Worm (Caenorhabditis elegans) whole organism, early embryonic: ENCODE measurements around the gene sri-66.

Experiments
- B0310.2 ChIP-seq: sonication (generic microtip); optimal IDR thresholded peaks from 2 replicates; lab custom pipeline; 2016; ENCODE audit warnings: mild to moderate bottlenecking, missing genetic modification characterization, missing compliant biosample characterization
- F13C5.2 ChIP-seq: sonication (generic microtip); optimal IDR thresholded peaks from 2 replicates; lab custom pipeline; 2017; ENCODE audit warnings: mild to moderate bottlenecking, missing genetic modification characterization, inconsistent platforms, missing compliant biosample characterization
- aly-1 ChIP-seq: sonication (generic microtip); optimal IDR thresholded peaks from 2 replicates; lab custom pipeline; 2016; ENCODE audit warnings: missing genetic modification characterization, missing compliant biosample characterization
- ama-1 ChIP-seq: fragments of 150-350 bp; optimal IDR thresholded peaks from 2 replicates; lab custom pipeline; 2014
- ceh-13 ChIP-seq: fragments of 200-800 bp; sonication (Bioruptor generic); optimal IDR thresholded peaks from 2 replicates; lab custom pipeline; 2018; ENCODE audit warnings: mild to moderate bottlenecking, missing genetic modification characterization, missing compliant biosample characterization
- ceh-36 ChIP-seq: sonication (generic microtip); optimal IDR thresholded peaks from 2 replicates; lab custom pipeline; 2016; ENCODE audit warnings: missing genetic modification characterization, inconsistent platforms, missing compliant biosample characterization
- ets-7 ChIP-seq: sonication (generic microtip); optimal IDR thresholded peaks from 2 replicates; lab custom pipeline; 2016; ENCODE audit warnings: missing genotype, missing genetic modification characterization, missing compliant biosample characterization
- flt-1 ChIP-seq: fragments of 200-800 bp; sonication (Bioruptor generic); IDR thresholded peaks from 2 replicates; pipeline ENCODE4 v1.3.6; 2022; ENCODE audit warnings: missing genetic modification characterization, missing compliant biosample characterization
- hmbx-1 ChIP-seq: sonication (generic microtip); optimal IDR thresholded peaks from 2 replicates; lab custom pipeline; 2016; ENCODE audit warnings: mild to moderate bottlenecking, missing genetic modification characterization, missing compliant biosample characterization
- hmg-4 ChIP-seq: fragments of 200-800 bp; sonication (Bioruptor generic); optimal IDR thresholded peaks from 2 replicates; lab custom pipeline; 2018; ENCODE audit warnings: mild to moderate bottlenecking, missing genetic modification characterization, missing compliant biosample characterization
- hnd-1 ChIP-seq: sonication (generic microtip); optimal IDR thresholded peaks from 2 replicates; lab custom pipeline; 2016; ENCODE audit warnings: missing genetic modification characterization, missing compliant biosample characterization
- pes-1 ChIP-seq: fragments of 200-800 bp; sonication (Bioruptor generic); IDR thresholded peaks from 2 replicates; pipeline ENCODE4 v1.3.6; 2022; ENCODE audit warnings: missing genetic modification reagents, missing genetic modification characterization, missing compliant biosample characterization
- scrt-1 ChIP-seq: fragments of 200-800 bp; sonication (Bioruptor generic); IDR thresholded peaks from 2 replicates; pipeline ENCODE4 v1.3.6; 2022; ENCODE audit warnings: missing genetic modification characterization, missing compliant biosample characterization
- sea-1 ChIP-seq: fragments of 200-800 bp; sonication (Bioruptor generic); conservative IDR thresholded peaks from 2 replicates; pipeline ENCODE4 v1.3.6; 2022; ENCODE audit warnings: missing genetic modification characterization, missing compliant biosample characterization
- tbx-11 ChIP-seq: fragments of 200-800 bp; sonication (Bioruptor generic); IDR thresholded peaks from 2 replicates; pipeline ENCODE4 v1.3.6; 2022; ENCODE audit warnings: missing genetic modification characterization, missing compliant biosample characterization
- tbx-37 ChIP-seq: fragments of 200-800 bp; sonication (Bioruptor generic); conservative IDR thresholded peaks from 2 replicates; pipeline ENCODE4 v1.3.6; 2022; ENCODE audit warnings: missing genetic modification reagents, missing genetic modification characterization, missing compliant biosample characterization
- tra-4 ChIP-seq: sonication (generic microtip); optimal IDR thresholded peaks from 2 replicates; lab custom pipeline; 2017; ENCODE audit warnings: missing genetic modification characterization, missing compliant biosample characterization

The sri-66 gene

DNA sequence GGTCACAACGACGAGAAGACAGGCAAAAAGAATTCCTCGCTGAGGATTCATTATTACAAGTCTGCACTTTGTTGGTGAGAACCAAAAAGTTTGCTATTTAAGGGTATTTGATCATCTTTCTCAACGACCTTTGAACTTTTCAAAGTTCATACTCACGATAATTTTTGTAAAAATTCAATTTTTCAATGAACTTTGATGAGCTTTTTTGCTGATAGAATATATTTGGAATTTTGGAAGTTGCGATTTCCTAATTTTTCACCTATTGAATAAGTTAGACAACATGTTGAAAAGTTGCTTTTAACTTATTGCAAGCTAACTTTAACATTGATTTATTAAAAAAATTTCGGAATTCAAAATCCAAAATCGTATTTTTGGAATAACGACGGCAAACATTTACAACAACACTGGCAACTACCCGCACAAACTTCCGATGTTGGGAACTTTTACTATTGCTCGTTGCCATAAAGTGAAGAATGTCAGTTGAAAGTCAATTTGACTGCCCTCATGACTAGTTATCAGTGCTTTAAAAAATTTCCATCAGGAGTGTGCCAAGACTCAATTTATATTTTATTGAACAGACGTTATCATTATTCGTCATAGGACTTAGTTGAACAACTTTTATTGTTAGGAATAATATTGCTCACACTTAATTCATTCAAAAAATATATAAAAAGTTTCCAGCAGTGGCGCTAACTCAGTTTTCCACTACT, 37.3 kb upstream of the sri-66 start, which contains the start of the genes F49H6.8 and F49H6.5:
F49H6.8 (minus strand) TSS at position 51 of the 710 bp plus-strand sequence.
F49H6.5 (plus strand) TSS at position 629 of the 710 bp plus-strand sequence.
- TF ChIP-seq scrt-1 (GFP tag; lab: Robert Waterston, UW) (no peak), hmg-4 (GFP tag; lab: Kevin White, UChicago) (no peak), F13C5.2 (tag; lab: Kevin White, UChicago) (no peak), tbx-37 (no peak), ets-7 (tag; lab: Kevin White, UChicago) (no peak), ama-1 (lab: Kevin White, UChicago) (no peak), ceh-13 (GFP tag; lab: Kevin White, UChicago) (no peak), hmbx-1 (tag; lab: Kevin White, UChicago) (no peak), tbx-11 (GFP tag; lab: Robert Waterston, UW) (no peak), ceh-36 (tag; lab: Kevin White, UChicago) (no peak), hnd-1 (no peak), tra-4 (tag; lab: Kevin White, UChicago) (no peak), sea-1 (GFP tag; lab: Robert Waterston, UW) (no peak), B0310.2 (tag; lab: Kevin White, UChicago) (no peak), aly-1 (no peak), pes-1 (GFP tag; lab: Robert Waterston, UW) (no peak), flt-1 (GFP tag; lab: Robert Waterston, UW) (no peak)

ce11 chrV:17026289-17026688, 33.8 kb upstream of the sri-66 start, which contains the start of gene F49H6.15:
F49H6.15 (minus strand) TSS chrV:17026389.
- TF ChIP-seq aly-1 = no peak
- no peak for TF ChIP-seq tbx-37
- TF ChIP-seq tbx-11 (GFP tag; lab: Robert Waterston, UW) = no peak
- TF ChIP-seq B0310.2 (tag; lab: Kevin White, UChicago) = no peak
- TF ChIP-seq flt-1 (GFP tag; lab: Robert Waterston, UW) = no peak
- TF ChIP-seq hmg-4 (GFP tag; lab: Kevin White, UChicago) = no peak
- TF ChIP-seq sea-1 (GFP tag; lab: Robert Waterston, UW) = no peak
- no peak for TF ChIP-seq ets-7 (tag; lab: Kevin White, UChicago)
- TF ChIP-seq pes-1 (GFP tag; lab: Robert Waterston, UW) = no peak
- no peak for TF ChIP-seq F13C5.2 (tag; lab: Kevin White, UChicago)
- TF ChIP-seq tra-4 (tag; lab: Kevin White, UChicago) = no peak
- TF ChIP-seq scrt-1 (GFP tag; lab: Robert Waterston, UW) = no peak
- TF ChIP-seq ceh-13 (GFP tag; lab: Kevin White, UChicago) = no peak
- no peak for TF ChIP-seq hmbx-1 (tag; lab: Kevin White, UChicago)
- no peak for TF ChIP-seq ama-1 (lab: Kevin White, UChicago)
- TF ChIP-seq ceh-36 (tag; lab: Kevin White, UChicago) = no peak
- no peak for TF ChIP-seq hnd-1

ce11 chrV:17030430-17030829, 29.7 kb upstream of the sri-66 start:
- no peak for TF ChIP-seq hmbx-1 (tag; lab: Kevin White, UChicago)
- no peak for TF ChIP-seq tbx-37

DNA sequence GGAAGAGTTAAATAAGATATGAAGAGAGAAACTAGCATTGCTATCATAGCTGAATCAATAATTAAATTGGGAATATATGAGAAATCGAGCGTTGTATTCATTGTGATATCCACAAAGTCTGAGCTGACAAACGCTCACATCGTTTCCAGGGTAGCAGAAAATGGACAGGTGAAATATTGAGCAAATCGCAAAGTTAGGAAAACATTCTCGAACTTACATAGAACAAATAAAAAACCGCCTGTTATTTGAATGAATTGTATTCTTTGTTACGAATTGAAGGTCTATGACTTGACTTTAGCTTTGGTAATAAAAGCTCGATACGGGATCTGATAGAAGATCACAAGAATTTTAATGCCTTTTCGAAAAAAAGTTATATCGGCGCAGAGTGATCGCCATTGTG, 24.2 kb upstream of the sri-66 start, which contains the start of gene srz-94:
srz-94 (minus strand) TSS at position 101 of the 400 bp plus-strand sequence.
- no peak for TF ChIP-seq hnd-1
- no peak for TF ChIP-seq ceh-36 (tag; lab: Kevin White, UChicago)
- no peak for TF ChIP-seq tbx-37
- TF ChIP-seq B0310.2 (tag; lab: Kevin White, UChicago) = no peak
- TF ChIP-seq ceh-13 (GFP tag; lab: Kevin White, UChicago) = no peak

DNA sequence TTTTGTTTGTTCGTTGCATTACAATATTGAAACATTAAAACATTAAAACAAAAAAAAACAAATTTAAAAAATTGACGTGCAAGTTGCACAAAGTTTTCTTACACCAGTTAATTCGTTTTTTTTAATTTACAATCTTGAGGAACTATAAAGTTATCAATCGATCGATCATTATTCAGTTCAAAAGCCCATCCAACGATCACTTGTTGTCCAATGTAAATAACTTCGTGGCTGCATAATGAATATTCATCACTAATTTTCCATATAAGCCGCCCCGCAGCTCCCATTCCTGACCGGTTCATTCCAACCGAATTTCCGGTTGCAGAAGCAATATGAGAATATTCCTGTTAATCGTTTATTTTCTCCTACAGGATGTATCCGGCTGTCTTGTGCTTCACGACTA, 17.8 kb upstream of the sri-66 start, which contains the start of gene hpo-33:
hpo-33 (plus strand) TSS at position 301 of the 400 bp plus-strand sequence.
- TF ChIP-seq flt-1 (GFP tag; lab: Robert Waterston, UW) (no peak), hmbx-1 (tag; lab: Kevin White, UChicago) (no peak), F13C5.2 (tag; lab: Kevin White, UChicago) (no peak)

ce11 chrV:17044500-17044899, 15.6 kb upstream of the sri-66 start, which contains the start of gene F28B1.2:
F28B1.2 (plus strand) TSS chrV:17044800.
- TF ChIP-seq tbx-11 (GFP tag; lab: Robert Waterston, UW) (no peak), ama-1 (lab: Kevin White, UChicago) (no peak), sea-1 (GFP tag; lab: Robert Waterston, UW) (no peak), hmbx-1 (tag; lab: Kevin White, UChicago) (no peak), hmg-4 (GFP tag; lab: Kevin White, UChicago) (no peak), aly-1 (no peak), tra-4 (tag; lab: Kevin White, UChicago) (no peak), ceh-13 (GFP tag; lab: Kevin White, UChicago) (no peak), B0310.2 (tag; lab: Kevin White, UChicago) (no peak), tbx-37 (no peak), flt-1 (GFP tag; lab: Robert Waterston, UW) (no peak), scrt-1 (GFP tag; lab: Robert Waterston, UW) (no peak), ceh-36 (tag; lab: Kevin White, UChicago) (no peak), pes-1 (GFP tag; lab: Robert Waterston, UW) (no peak), ets-7 (tag; lab: Kevin White, UChicago) (no peak), F13C5.2 (tag; lab: Kevin White, UChicago) (no peak), hnd-1 (no peak)

ce11 chrV:17061585-17061984, 1.5 kb downstream of the sri-66 start, which contains the start of gene F28B1.9:
F28B1.9 (plus strand) TSS chrV:17061885.
- TF ChIP-seq hnd-1 (no peak), pes-1 (GFP tag; lab: Robert Waterston, UW) (no peak), ama-1 (lab: Kevin White, UChicago) (no peak), B0310.2 (tag; lab: Kevin White, UChicago) (no peak), flt-1 (GFP tag; lab: Robert Waterston, UW) (no peak), aly-1 (no peak), ceh-13 (GFP tag; lab: Kevin White, UChicago) (no peak), ets-7 (tag; lab: Kevin White, UChicago) (no peak), hmg-4 (GFP tag; lab: Kevin White, UChicago) (no peak), hmbx-1 (tag; lab: Kevin White, UChicago) (no peak), ceh-36 (tag; lab: Kevin White, UChicago) (no peak), sea-1 (GFP tag; lab: Robert Waterston, UW) (no peak), tbx-37 (no peak), scrt-1 (GFP tag; lab: Robert Waterston, UW) (no peak), F13C5.2 (tag; lab: Kevin White, UChicago) (no peak)
